Fruit fly (Drosophila melanogaster) whole organism, embryonic: ENCODE results near the gene Trf.
A peak's percentile ranks its signal among the peaks of the same experiment; 100 is the strongest.

Source experiments
- Bteb2 ChIP-seq: fragments of 200-800 bp; sonication (Bioruptor generic); optimal IDR thresholded peaks from 2 replicates; lab custom pipeline; 2016; ENCODE audit warnings: missing biosample characterization, missing genetic modification characterization
- CG13775 ChIP-seq: fragments of 200-800 bp; sonication (Bioruptor generic); optimal IDR thresholded peaks from 3 replicates; lab custom pipeline; 2017; ENCODE audit warnings: missing biosample characterization, mild to moderate bottlenecking, missing genetic modification characterization
- CG14050 ChIP-seq: fragments of 200-800 bp; sonication (Bioruptor generic); IDR thresholded peaks from 3 replicates; pipeline ENCODE4 v1.3.6; 2022; ENCODE audit warnings: missing biosample characterization, missing genetic modification characterization
- CG14441 ChIP-seq: fragments of 200-800 bp; sonication (Bioruptor generic); IDR thresholded peaks from 2 replicates; pipeline ENCODE4 v1.3.6; 2022; ENCODE audit warnings: missing biosample characterization, missing genetic modification characterization
- CG15514 ChIP-seq: fragments of 200-800 bp; sonication (Bioruptor generic); optimal IDR thresholded peaks from 3 replicates; lab custom pipeline; 2017; ENCODE audit warnings: missing biosample characterization, missing genetic modification characterization, mild to moderate bottlenecking, moderate library complexity, missing genetic modification reagents
- CG15601 ChIP-seq: fragments of 200-800 bp; sonication (Bioruptor generic); optimal IDR thresholded peaks from 3 replicates; lab custom pipeline; 2019; ENCODE audit warnings: missing biosample characterization, mild to moderate bottlenecking, missing genetic modification characterization, moderate library complexity
- CG17186 ChIP-seq: fragments of 200-800 bp; sonication (Bioruptor generic); optimal IDR thresholded peaks from 3 replicates; lab custom pipeline; 2017; ENCODE audit warnings: missing biosample characterization, missing genetic modification reagents, missing genetic modification characterization
- CG17359 ChIP-seq: fragments of 200-800 bp; sonication (Bioruptor generic); optimal IDR thresholded peaks from 3 replicates; lab custom pipeline; 2018; ENCODE audit warnings: missing biosample characterization, mild to moderate bottlenecking, missing genetic modification characterization, moderate library complexity
- CG2202 ChIP-seq: fragments of 200-800 bp; sonication (Bioruptor generic); optimal IDR thresholded peaks from 2 replicates; lab custom pipeline; 2018; ENCODE audit warnings: missing biosample characterization, mild to moderate bottlenecking, missing genetic modification characterization
- CG2889 ChIP-seq: fragments of 200-800 bp; sonication (Bioruptor generic); IDR thresholded peaks from 3 replicates; pipeline ENCODE4 v1.3.6; 2022; ENCODE audit warnings: missing biosample characterization, missing genetic modification characterization
- CG33213 ChIP-seq: fragments of 200-800 bp; sonication (Bioruptor generic); optimal IDR thresholded peaks from 3 replicates; lab custom pipeline; 2016; ENCODE audit warnings: missing biosample characterization, missing genetic modification characterization
- CG33557 ChIP-seq: fragments of 200-800 bp; sonication (Bioruptor generic); optimal IDR thresholded peaks from 2 replicates; lab custom pipeline; 2019; ENCODE audit warnings: missing biosample characterization, mild to moderate bottlenecking, missing genetic modification characterization, moderate library complexity
- CG34422 ChIP-seq: fragments of 200-800 bp; sonication (Bioruptor generic); IDR thresholded peaks from 3 replicates; pipeline ENCODE4 v1.3.6; 2022; ENCODE audit warnings: missing biosample characterization, missing genetic modification characterization
- CG4360 ChIP-seq: fragments of 200-800 bp; sonication (Bioruptor generic); IDR thresholded peaks from 2 replicates; pipeline ENCODE4 v1.3.6; 2022; ENCODE audit warnings: missing biosample characterization, missing genetic modification characterization
- CG4404 ChIP-seq: fragments of 200-800 bp; sonication (Bioruptor generic); IDR thresholded peaks from 2 replicates; pipeline ENCODE4 v1.3.6; 2022; ENCODE audit warnings: missing biosample characterization, missing genetic modification characterization
- CG4730 ChIP-seq: fragments of 200-800 bp; sonication (Bioruptor generic); IDR thresholded peaks from 2 replicates; pipeline ENCODE4 v1.3.6; 2022; ENCODE audit warnings: missing biosample characterization, missing genetic modification characterization
- CG4854 ChIP-seq: fragments of 200-800 bp; sonication (Bioruptor generic); optimal IDR thresholded peaks from 2 replicates; lab custom pipeline; 2016; ENCODE audit warnings: missing biosample characterization, missing genetic modification characterization, inconsistent platforms
- CG5953 ChIP-seq: fragments of 200-800 bp; sonication (Bioruptor generic); IDR thresholded peaks from 2 replicates; pipeline ENCODE4 v1.3.6; 2022; ENCODE audit warnings: missing biosample characterization, missing genetic modification characterization
- Chrac-16 ChIP-seq: fragments of 200-800 bp; sonication (Bioruptor generic); optimal IDR thresholded peaks from 3 replicates; lab custom pipeline; 2016; ENCODE audit warnings: missing biosample characterization, missing genetic modification characterization
- D19A ChIP-seq: fragments of 200-800 bp; optimal IDR thresholded peaks from 3 replicates; lab custom pipeline; 2019; ENCODE audit warnings: missing biosample characterization, mild to moderate bottlenecking, missing genetic modification characterization, moderate library complexity
- Dad ChIP-seq: fragments of 200-800 bp; sonication (Bioruptor generic); optimal IDR thresholded peaks from 3 replicates; lab custom pipeline; 2016; ENCODE audit warnings: missing biosample characterization, missing genetic modification characterization
- Dip2 ChIP-seq: fragments of 200-800 bp; sonication (Bioruptor generic); IDR thresholded peaks from 2 replicates; pipeline ENCODE4 v1.3.6; 2022; ENCODE audit warnings: missing biosample characterization, missing genetic modification characterization
- Dip3 ChIP-seq: fragments of 200-800 bp; sonication (Bioruptor generic); optimal IDR thresholded peaks from 3 replicates; lab custom pipeline; 2016; ENCODE audit warnings: missing biosample characterization, missing genetic modification characterization
- Dll ChIP-seq: fragments of 200-800 bp; sonication (Bioruptor generic); IDR thresholded peaks from 4 replicates; pipeline ENCODE4 v1.3.6; 2022; ENCODE audit warnings: missing biosample characterization, missing genetic modification characterization; ENCODE audit not compliant: partially characterized antibody
- Dp ChIP-seq: fragments of 200-800 bp; sonication (Bioruptor generic); optimal IDR thresholded peaks from 2 replicates; lab custom pipeline; 2018; ENCODE audit warnings: missing biosample characterization, mild to moderate bottlenecking, missing genetic modification characterization, moderate library complexity
- Ets65A ChIP-seq: fragments of 200-800 bp; sonication (Bioruptor generic); peaks from one replicate; lab custom pipeline; 2016; ENCODE audit warnings: missing biosample characterization, missing genetic modification characterization
- Hmr ChIP-seq: fragments of 200-800 bp; sonication (Bioruptor generic); optimal IDR thresholded peaks from 3 replicates; lab custom pipeline; 2017; ENCODE audit warnings: mild to moderate bottlenecking, missing biosample characterization, missing genetic modification reagents, missing genetic modification characterization
- Hr78 ChIP-seq, 2 experiments: fragments of 200-800 bp in 1 of 2; fragments of >200 bp in 1 of 2; sonication (Bioruptor generic) in 1 of 2; optimal IDR thresholded peaks; 2 replicates each; lab custom pipeline; 2017 to 2019; ENCODE audit warnings: missing biosample characterization in 2 of 2, missing genetic modification characterization in 2 of 2, mild to moderate bottlenecking in 1 of 2, moderate library complexity in 1 of 2
- Kr ChIP-seq: fragments of 200-800 bp; sonication (Bioruptor generic); optimal IDR thresholded peaks from 2 replicates; lab custom pipeline; 2017; ENCODE audit warnings: missing biosample characterization, mild to moderate bottlenecking, missing genetic modification characterization
- MBD-R2 ChIP-seq: fragments of 200-800 bp; sonication (Bioruptor generic); IDR thresholded peaks from 2 replicates; pipeline ENCODE4 v1.3.6; 2022; ENCODE audit warnings: missing biosample characterization, missing genetic modification characterization
- NK7.1 ChIP-seq: fragments of 200-800 bp; sonication (Bioruptor generic); optimal IDR thresholded peaks from 3 replicates; lab custom pipeline; 2016; ENCODE audit warnings: missing biosample characterization, missing genetic modification characterization
- Nf-YC ChIP-seq: fragments of 200-800 bp; optimal IDR thresholded peaks from 3 replicates; lab custom pipeline; 2019; ENCODE audit warnings: missing biosample characterization, mild to moderate bottlenecking, missing genetic modification characterization, moderate library complexity
- Taf1 ChIP-seq: fragments of 200-800 bp; sonication (Bioruptor generic); IDR thresholded peaks from 2 replicates; pipeline ENCODE4 v1.3.6; 2022; ENCODE audit warnings: missing biosample characterization, missing genetic modification characterization
- Tbp ChIP-seq: fragments of >200 bp; optimal IDR thresholded peaks from 2 replicates; lab custom pipeline; 2018; ENCODE audit warnings: missing biosample characterization, missing genetic modification characterization
- aop ChIP-seq: fragments of 200-800 bp; sonication (Bioruptor generic); IDR thresholded peaks from 2 replicates; pipeline ENCODE4 v1.3.6; 2022; ENCODE audit warnings: missing biosample characterization, missing genetic modification characterization
- chinmo ChIP-seq: fragments of 200-800 bp; sonication (Bioruptor generic); IDR thresholded peaks from 4 replicates; pipeline ENCODE4 v1.3.6; 2022; ENCODE audit warnings: missing biosample characterization, missing genetic modification characterization; ENCODE audit not compliant: partially characterized antibody
- da ChIP-seq: fragments of 200-800 bp; sonication (Bioruptor generic); optimal IDR thresholded peaks from 2 replicates; lab custom pipeline; 2016; ENCODE audit warnings: missing biosample characterization, missing genetic modification characterization
- dimm ChIP-seq: fragments of 200-800 bp; sonication (Bioruptor generic); IDR thresholded peaks from 2 replicates; pipeline ENCODE4 v1.3.6; 2022; ENCODE audit warnings: missing biosample characterization, missing genetic modification characterization
- ems ChIP-seq: fragments of 200-800 bp; sonication (Bioruptor generic); optimal IDR thresholded peaks from 3 replicates; lab custom pipeline; 2016; ENCODE audit warnings: missing biosample characterization, missing genetic modification characterization
- ewg ChIP-seq: fragments of 200-800 bp; sonication (Bioruptor generic); optimal IDR thresholded peaks from 3 replicates; lab custom pipeline; 2017; ENCODE audit warnings: mild to moderate bottlenecking, missing biosample characterization, missing genetic modification reagents, missing genetic modification characterization
- ken ChIP-seq: fragments of 200-800 bp; sonication (Bioruptor generic); IDR thresholded peaks from 3 replicates; pipeline ENCODE4 v1.3.6; 2022; ENCODE audit warnings: missing biosample characterization, missing genetic modification characterization
- onecut ChIP-seq: fragments of 200-800 bp; sonication (Bioruptor generic); IDR thresholded peaks from 2 replicates; pipeline ENCODE4 v1.3.6; 2022; ENCODE audit warnings: missing biosample characterization, missing genetic modification characterization
- seq ChIP-seq: fragments of 200-800 bp; sonication (Bioruptor generic); IDR thresholded peaks from 2 replicates; pipeline ENCODE4 v1.3.6; 2022; ENCODE audit warnings: missing biosample characterization, missing genetic modification characterization
- slou ChIP-seq: fragments of 200-800 bp; sonication (Bioruptor generic); optimal IDR thresholded peaks from 3 replicates; lab custom pipeline; 2016; ENCODE audit warnings: missing biosample characterization, missing genetic modification characterization
- stc ChIP-seq: fragments of 200-800 bp; sonication (Bioruptor generic); IDR thresholded peaks from 2 replicates; pipeline ENCODE4 v1.3.6; 2022; ENCODE audit warnings: missing biosample characterization, missing genetic modification characterization
- tgo ChIP-seq: fragments of 200-800 bp; sonication (Bioruptor generic); IDR thresholded peaks from 3 replicates; pipeline ENCODE4 v1.3.6; 2022; ENCODE audit warnings: missing biosample characterization, missing genetic modification characterization
- tio ChIP-seq: fragments of 200-800 bp; sonication (Bioruptor generic); optimal IDR thresholded peaks from 2 replicates; lab custom pipeline; 2017; ENCODE audit warnings: missing biosample characterization, missing genetic modification characterization, inconsistent platforms
- ttk ChIP-seq: fragments of 200-800 bp; sonication (Bioruptor generic); IDR thresholded peaks from 2 replicates; pipeline ENCODE4 v2.1.2; 2022; ENCODE audit warnings: missing biosample characterization, missing genetic modification characterization
- unpg ChIP-seq: fragments of 200-800 bp; sonication (Bioruptor generic); optimal IDR thresholded peaks from 3 replicates; lab custom pipeline; 2018; ENCODE audit warnings: missing biosample characterization, mild to moderate bottlenecking, missing genetic modification characterization, moderate library complexity
- wdn ChIP-seq: fragments of 200-800 bp; sonication (Bioruptor generic); IDR thresholded peaks from 2 replicates; pipeline ENCODE4 v1.3.6; 2022; ENCODE audit warnings: missing biosample characterization, missing genetic modification characterization

Trf gene

dm6 chr2L:8042645-8043281 lies 29.9 kb upstream of the Trf start, which contains the start of gene RpL36A (continued):
- TF ChIP-seq CG14441 (GFP tag; lab: Robert Waterston, UW) (peak; percentile 51), D19A (tag; lab: Kevin White, UChicago) (no peak), seq (GFP tag; lab: Robert Waterston, UW) (peak; percentile 50; the same call in 1 of the 2 replicates), unpg (GFP tag; lab: Kevin White, UChicago) (peak; percentile 64), Dip3 (GFP tag; lab: Kevin White, UChicago) (no peak), Dad (GFP tag; lab: Kevin White, UChicago) (peak; percentile 20), CG33213 (GFP tag; lab: Kevin White, UChicago) (no peak), chinmo (GFP tag; lab: Robert Waterston, UW) (no peak), Taf1 (GFP tag; lab: Robert Waterston, UW) (no peak), ttk (GFP tag; lab: Robert Waterston, UW) (peak; percentile 18; the same call in 1 of the 2 replicates), wdn (no peak; the same call in 1 of the 2 replicates), tio (GFP tag; lab: Kevin White, UChicago) (no peak), Dp (GFP tag; lab: Kevin White, UChicago) (peak; percentile 22), tgo (0 out of 3 replicates have a peak, but pooled peaks have one; percentile 24), CG5953 (GFP tag; lab: Robert Waterston, UW) (no peak; the same call in 1 of the 2 replicates), Nf-YC (tag; lab: Kevin White, UChicago) (no peak), CG4360 (no peak), CG17359 (peak; percentile 45), Ets65A (GFP tag; lab: Kevin White, UChicago) (peak; percentile 93), dimm (GFP tag; lab: Robert Waterston, UW) (no peak), Kr (no peak), NK7.1 (GFP tag; lab: Kevin White, UChicago) (peak; percentile 42), CG34422 (0 out of 3 replicates have a peak, but pooled peaks have one; percentile 39), Hr78 (GFP tag; optimal IDR thresholded peaks at IDR 0.05; lab: Kevin White, UChicago) (no peak), onecut (peak; percentile 69), Dll (peak; percentile 80), Tbp (GFP tag; lab: Kevin White, UChicago) (no peak), Hmr (GFP tag; lab: Kevin White, UChicago) (peak; percentile 78), CG4854 (GFP tag; lab: Kevin White, UChicago) (no peak), stc (GFP tag; lab: Robert Waterston, UW) (peak; percentile 45), ken (peak; percentile 69), Dip2 (no peak), CG2889 (no peak), ewg (no peak), da (GFP tag; lab: Kevin White, UChicago) (peak; percentile 35), CG15601 (tag; lab: Kevin White, UChicago) (peak; percentile 54), CG4730 (GFP tag; lab: Robert Waterston, UW) (0 out of 2 replicates have a peak, but pooled peaks have one; percentile 15), Bteb2 (GFP tag; lab: Kevin White, UChicago) (peak; percentile 43), CG33557 (GFP tag; lab: Kevin White, UChicago) (peak; percentile 37), CG13775 (peak; percentile 64), CG14050 (GFP tag; lab: Robert Waterston, UW) (peak; percentile 58; the same call in 2 of the 3 replicates), slou (GFP tag; lab: Kevin White, UChicago) (peak; percentile 43), MBD-R2 (GFP tag; lab: Robert Waterston, UW) (peak; percentile 24; the same call in 1 of the 2 replicates), Chrac-16 (peak; percentile 41), CG17186 (peak; percentile 21), CG2202 (peak; percentile 36), aop (GFP tag; lab: Robert Waterston, UW) (no peak), ems (GFP tag; lab: Kevin White, UChicago) (peak; percentile 41), CG4404 (GFP tag; lab: Robert Waterston, UW) (no peak), CG15514 (GFP tag; lab: Kevin White, UChicago) (peak; percentile 52)
